Fruit fly (Drosophila melanogaster) whole organism, embryonic: ENCODE results near the gene Hacd2.
"Not testable (repeated sequence)": the region's sequence is repeated elsewhere in the genome, so short reads cannot be mapped to it uniquely, and the experiment has no call there.

Experiments
- ATbp ChIP-seq: fragments of 200-800 bp; sonication (Bioruptor generic); optimal IDR thresholded peaks from 2 replicates; lab custom pipeline; 2017; ENCODE audit warnings: missing biosample characterization, mild to moderate bottlenecking, missing genetic modification characterization, missing genetic modification reagents
- CG10543 ChIP-seq: fragments of 200-800 bp; sonication (Bioruptor generic); optimal IDR thresholded peaks from 3 replicates; lab custom pipeline; 2017; ENCODE audit warnings: missing biosample characterization, mild to moderate bottlenecking, missing genetic modification characterization, moderate library complexity
- CG13894 ChIP-seq: fragments of 200-800 bp; sonication (Bioruptor generic); optimal IDR thresholded peaks from 3 replicates; lab custom pipeline; 2018; ENCODE audit warnings: missing biosample characterization, mild to moderate bottlenecking, missing genetic modification characterization, moderate library complexity
- CG18599 ChIP-seq: fragments of 200-800 bp; sonication (Bioruptor generic); optimal IDR thresholded peaks from 3 replicates; lab custom pipeline; 2017; ENCODE audit warnings: missing biosample characterization, missing genetic modification characterization, mild to moderate bottlenecking, moderate library complexity, missing genetic modification reagents
- CG30020 ChIP-seq: fragments of 200-800 bp; optimal IDR thresholded peaks from 2 replicates; lab custom pipeline; 2019; ENCODE audit warnings: missing biosample characterization, mild to moderate bottlenecking, missing genetic modification characterization, moderate library complexity
- CG33213 ChIP-seq: fragments of 200-800 bp; sonication (Bioruptor generic); optimal IDR thresholded peaks from 3 replicates; lab custom pipeline; 2016; ENCODE audit warnings: missing biosample characterization, missing genetic modification characterization
- CG34376 ChIP-seq: fragments of 200-800 bp; sonication (Bioruptor generic); optimal IDR thresholded peaks from 2 replicates; lab custom pipeline; 2018; ENCODE audit warnings: missing biosample characterization, mild to moderate bottlenecking, missing genetic modification characterization
- CG4328 ChIP-seq: fragments of 200-800 bp; sonication (Bioruptor generic); optimal IDR thresholded peaks from 3 replicates; lab custom pipeline; 2017; ENCODE audit warnings: missing biosample characterization, missing genetic modification reagents, missing genetic modification characterization
- CG6175 ChIP-seq: fragments of 200-800 bp; sonication (Bioruptor generic); IDR thresholded peaks from 3 replicates; pipeline ENCODE4 v1.3.6; 2022; ENCODE audit warnings: missing biosample characterization, missing genetic modification characterization
- Deaf1 ChIP-seq: fragments of 200-800 bp; optimal IDR thresholded peaks from 3 replicates; lab custom pipeline; 2019; ENCODE audit warnings: missing biosample characterization, mild to moderate bottlenecking, missing genetic modification characterization, moderate library complexity
- Ets97D ChIP-seq: fragments of 200-800 bp; sonication (Bioruptor generic); optimal IDR thresholded peaks from 3 replicates; lab custom pipeline; 2016; ENCODE audit warnings: missing biosample characterization, missing genetic modification characterization
- GATAe ChIP-seq: fragments of 200-800 bp; sonication (Bioruptor generic); conservative IDR thresholded peaks from 2 replicates; pipeline ENCODE4 v1.3.6; 2022; ENCODE audit warnings: missing biosample characterization, missing genetic modification characterization
- Hey ChIP-seq: fragments of 200-800 bp; sonication (Bioruptor generic); optimal IDR thresholded peaks from 3 replicates; lab custom pipeline; 2018; ENCODE audit warnings: missing biosample characterization, mild to moderate bottlenecking, missing genetic modification characterization
- Hr78 ChIP-seq, 2 experiments: fragments of 200-800 bp in 1 of 2; fragments of >200 bp in 1 of 2; sonication (Bioruptor generic) in 1 of 2; optimal IDR thresholded peaks; 2 replicates each; lab custom pipeline; 2017 to 2019; ENCODE audit warnings: missing biosample characterization in 2 of 2, missing genetic modification characterization in 2 of 2, mild to moderate bottlenecking in 1 of 2, moderate library complexity in 1 of 2
- Lim3 ChIP-seq: fragments of 200-800 bp; sonication (Bioruptor generic); IDR thresholded peaks from 2 replicates; pipeline ENCODE4 v1.3.6; 2022; ENCODE audit warnings: missing biosample characterization, missing genetic modification characterization
- Med ChIP-seq: fragments of 200-800 bp; sonication (Bioruptor generic); peaks from one replicate; lab custom pipeline; 2016; ENCODE audit warnings: missing biosample characterization, missing genetic modification characterization, mild to moderate bottlenecking, inconsistent platforms, moderate library complexity
- abd-A ChIP-seq: fragments of 200-800 bp; sonication (Bioruptor generic); optimal IDR thresholded peaks from 3 replicates; lab custom pipeline; 2019; ENCODE audit warnings: missing biosample characterization, mild to moderate bottlenecking, missing genetic modification characterization, moderate library complexity
- br ChIP-seq: fragments of >200 bp; optimal IDR thresholded peaks from 2 replicates; lab custom pipeline; 2017
- cad ChIP-seq: fragments of >200 bp; optimal IDR thresholded peaks from 2 replicates; lab custom pipeline; 2017; ENCODE audit warnings: missing biosample characterization, missing genetic modification characterization
- caup ChIP-seq: fragments of 200-800 bp; sonication (Bioruptor generic); optimal IDR thresholded peaks from 3 replicates; lab custom pipeline; 2017; ENCODE audit warnings: missing biosample characterization, mild to moderate bottlenecking, missing genetic modification characterization, moderate library complexity; ENCODE audit not compliant: severe bottlenecking
- cg ChIP-seq: fragments of 200-800 bp; sonication (Bioruptor generic); optimal IDR thresholded peaks from 3 replicates; lab custom pipeline; 2019; ENCODE audit warnings: missing biosample characterization, mild to moderate bottlenecking, missing genetic modification characterization, moderate library complexity
- chinmo ChIP-seq: fragments of 200-800 bp; sonication (Bioruptor generic); IDR thresholded peaks from 4 replicates; pipeline ENCODE4 v1.3.6; 2022; ENCODE audit warnings: missing biosample characterization, missing genetic modification characterization; ENCODE audit not compliant: partially characterized antibody
- cwo ChIP-seq: fragments of 200-800 bp; sonication (Bioruptor generic); optimal IDR thresholded peaks from 3 replicates; lab custom pipeline; 2017; ENCODE audit warnings: missing biosample characterization, missing genetic modification characterization, mild to moderate bottlenecking, moderate library complexity, missing genetic modification reagents
- dm ChIP-seq: fragments of 200-800 bp; sonication (Bioruptor generic); optimal IDR thresholded peaks from 3 replicates; lab custom pipeline; 2016; ENCODE audit warnings: missing biosample characterization, missing genetic modification characterization
- dmrt11E ChIP-seq: fragments of 200-800 bp; sonication (Bioruptor generic); optimal IDR thresholded peaks from 3 replicates; lab custom pipeline; 2018; ENCODE audit warnings: missing biosample characterization, mild to moderate bottlenecking, missing genetic modification characterization, moderate library complexity
- exex ChIP-seq: fragments of 200-800 bp; sonication (Bioruptor generic); optimal IDR thresholded peaks from 4 replicates; lab custom pipeline; 2018; ENCODE audit warnings: missing biosample characterization, mild to moderate bottlenecking, missing genetic modification characterization, moderate library complexity
- grn ChIP-seq: fragments of 200-800 bp; sonication (Bioruptor generic); optimal IDR thresholded peaks from 3 replicates; lab custom pipeline; 2017; ENCODE audit warnings: missing biosample characterization, missing genetic modification characterization
- ham ChIP-seq: fragments of 200-800 bp; sonication (Bioruptor generic); IDR thresholded peaks from 2 replicates; pipeline ENCODE4 v1.3.6; 2022; ENCODE audit warnings: missing biosample characterization, missing genetic modification characterization
- kah ChIP-seq: fragments of 200-800 bp; sonication (Bioruptor generic); optimal IDR thresholded peaks from 2 replicates; lab custom pipeline; 2018; ENCODE audit warnings: missing biosample characterization, mild to moderate bottlenecking, missing genetic modification characterization
- lab ChIP-seq: fragments of 200-800 bp; sonication (Bioruptor generic); optimal IDR thresholded peaks from 3 replicates; lab custom pipeline; 2017; ENCODE audit warnings: missing biosample characterization, missing genetic modification characterization, mild to moderate bottlenecking, moderate library complexity, missing genetic modification reagents
- mirr ChIP-seq: fragments of 200-800 bp; sonication (Bioruptor generic); optimal IDR thresholded peaks from 3 replicates; lab custom pipeline; 2018; ENCODE audit warnings: missing biosample characterization, mild to moderate bottlenecking, missing genetic modification characterization
- nmo ChIP-seq: fragments of 200-800 bp; sonication (Bioruptor generic); optimal IDR thresholded peaks from 2 replicates; lab custom pipeline; 2018; ENCODE audit warnings: missing biosample characterization, mild to moderate bottlenecking, missing genetic modification characterization, moderate library complexity
- pho ChIP-seq: fragments of 200-800 bp; sonication (Bioruptor generic); optimal IDR thresholded peaks from 2 replicates; lab custom pipeline; 2016; ENCODE audit warnings: missing biosample characterization, missing genetic modification characterization
- sd ChIP-seq: fragments of 200-800 bp; sonication (Bioruptor generic); optimal IDR thresholded peaks from 3 replicates; lab custom pipeline; 2018; ENCODE audit warnings: missing biosample characterization, mild to moderate bottlenecking, missing genetic modification characterization, moderate library complexity
- sug ChIP-seq: fragments of 200-800 bp; optimal IDR thresholded peaks from 2 replicates; lab custom pipeline; 2019; ENCODE audit warnings: missing biosample characterization, mild to moderate bottlenecking, missing genetic modification characterization, moderate library complexity

Gene Hacd2

dm6 chr2L:13457037-13457547 lies 11.6 kb upstream of the Hacd2 start, which contains the start of gene CG42809:
Gene CG42809, plus strand, starts transcription at chr2L:13457497.
- peak; percentile 45 for TF ChIP-seq CG10543
- TF ChIP-seq ham (GFP tag; lab: Robert Waterston, UW) = no peak
- TF ChIP-seq CG30020 (tag; lab: Kevin White, UChicago) = no peak
- TF ChIP-seq cg (GFP tag; lab: Kevin White, UChicago) = peak; percentile 38
- TF ChIP-seq CG13894 (tag; lab: Kevin White, UChicago) = peak; percentile 32
- TF ChIP-seq ATbp = no peak
- peak; percentile 92 for TF ChIP-seq abd-A (tag; lab: Kevin White, UChicago)
- TF ChIP-seq dm (GFP tag; lab: Kevin White, UChicago) = no peak
- peak; percentile 63 for TF ChIP-seq Med (GFP tag; lab: Kevin White, UChicago)
- TF ChIP-seq mirr = peak; percentile 41
- no peak for TF ChIP-seq nmo (GFP tag; lab: Kevin White, UChicago)
- TF ChIP-seq Deaf1 (tag; lab: Kevin White, UChicago) = peak; percentile 43
- peak; percentile 39 for TF ChIP-seq Ets97D
- TF ChIP-seq, all 482 proteins: peak for 8

dm6 chr2L:13449397-13449796 lies 3.9 kb upstream of the Hacd2 start, which contains the start of gene Hsp60D:
Gene Hsp60D, minus strand, starts transcription at chr2L:13449497.
- TF ChIP-seq ham (GFP tag; lab: Robert Waterston, UW); br; kah (GFP tag; lab: Kevin White, UChicago): not testable (repeated sequence)

- TF ChIP-seq sd (tag; lab: Kevin White, UChicago) = peak; percentile 55
- no peak for TF ChIP-seq cad (GFP tag; lab: Kevin White, UChicago)
- 0 out of 4 replicates have a peak, but pooled peaks have one; percentile 50 for TF ChIP-seq chinmo (GFP tag; lab: Robert Waterston, UW)
- TF ChIP-seq CG18599 (GFP tag; lab: Kevin White, UChicago) = peak; percentile 26
- TF ChIP-seq mirr = peak; percentile 91
- TF ChIP-seq CG4328 (GFP tag; lab: Kevin White, UChicago) = no peak
- peak; percentile 94 for TF ChIP-seq sug
- TF ChIP-seq caup (GFP tag; lab: Kevin White, UChicago) = peak; percentile 35
- peak; percentile 85 for TF ChIP-seq grn (GFP tag; lab: Kevin White, UChicago)
- 0 out of 3 replicates have a peak, but pooled peaks have one; percentile 32 for TF ChIP-seq CG6175
- TF ChIP-seq cwo (GFP tag; lab: Kevin White, UChicago) = peak; percentile 82
- peak; percentile 74 for TF ChIP-seq GATAe (GFP tag; lab: Robert Waterston, UW)
- peak in 1 of 2 experiments; percentile 16 for TF ChIP-seq Hr78 (GFP tag; optimal IDR thresholded peaks at IDR 0.05; lab: Kevin White, UChicago)
- TF ChIP-seq lab (GFP tag; lab: Kevin White, UChicago) = peak; percentile 43
- TF ChIP-seq CG33213 = no peak
- TF ChIP-seq CG10543 = peak; percentile 12
- TF ChIP-seq dmrt11E = no peak
- no peak for TF ChIP-seq pho (GFP tag; lab: Kevin White, UChicago)
- peak; percentile 86 for TF ChIP-seq CG34376 (GFP tag; lab: Kevin White, UChicago)
- peak; percentile 73; the same call in 1 of the 2 replicates for TF ChIP-seq Lim3 (GFP tag; lab: Robert Waterston, UW)
- TF ChIP-seq Hey (tag; lab: Kevin White, UChicago) = peak; percentile 21
- peak; percentile 99 for TF ChIP-seq exex (tag; lab: Kevin White, UChicago)
Observed at dm6 chr2L:13436791-13437190, 8.7 kb downstream of the Hacd2 start.
